Fruit fly (Drosophila melanogaster): ENCODE data around the gene SMC5.

The SMC5 gene

dm6 chr3L:21568848-21569372 lies at the start of gene SMC5, which contains the start of gene CRIF (continued):
- TF ChIP-seq topi (GFP tag; optimal IDR thresholded peaks at IDR 0.05), result peak; percentile 62
- no peak for TF ChIP-seq fd59A (GFP tag; optimal IDR thresholded peaks at IDR 0.05)
- no peak for TF ChIP-seq Ets96B (tag; optimal IDR thresholded peaks at IDR 0.05)
- TF ChIP-seq net (GFP tag; optimal IDR thresholded peaks at IDR 0.05), result no peak
- TF ChIP-seq CG8119 (GFP tag; IDR thresholded peaks at IDR 0.05), result 0 out of 3 replicates have a peak, but pooled peaks have one; percentile 47
- TF ChIP-seq Smox (GFP tag; optimal IDR thresholded peaks at IDR 0.05), result no peak
- TF ChIP-seq CG6276 (GFP tag; optimal IDR thresholded peaks at IDR 0.05), result no peak
- TF ChIP-seq Eip75B (GFP tag; optimal IDR thresholded peaks at IDR 0.05), result no peak

- TF ChIP-seq Eip78C (GFP tag), result peak; percentile 54
- TF ChIP-seq dsx (GFP tag; optimal IDR thresholded peaks at IDR 0.05; ENCODE audit: poor library complexity, severe bottlenecking), result peak; percentile 50
- TF ChIP-seq ss (GFP tag; optimal IDR thresholded peaks at IDR 0.05), result peak in 1 of 2 experiments; percentile 39
- peak; percentile 59 for TF ChIP-seq Sox14 (GFP tag; optimal IDR thresholded peaks at IDR 0.05)
- TF ChIP-seq CG6854 (GFP tag; optimal IDR thresholded peaks at IDR 0.05), result peak; percentile 54
- peak; percentile 35 for TF ChIP-seq vri (GFP tag; optimal IDR thresholded peaks at IDR 0.05)
- peak; percentile 79 for TF ChIP-seq svp (GFP tag)
- no peak for TF ChIP-seq achi (GFP tag; optimal IDR thresholded peaks at IDR 0.05)
- TF ChIP-seq CG4318 (GFP tag; optimal IDR thresholded peaks at IDR 0.05), result no peak
- TF ChIP-seq CG6808 (GFP tag; optimal IDR thresholded peaks at IDR 0.05), result no peak
- no peak for TF ChIP-seq Hr39 (GFP tag; optimal IDR thresholded peaks at IDR 0.05)
These were observed 45.7 kb upstream of the SMC5 start, which contains the start of gene CG7611 for dm6 chr3L:21523059-21523836. CG7611 (plus strand) TSS chr3L:21523186.

- TF ChIP-seq svp (GFP tag) (peak; percentile 95), cyc (GFP tag; optimal IDR thresholded peaks at IDR 0.05) (peak; percentile 48), CG31627 (GFP tag; optimal IDR thresholded peaks at IDR 0.05) (peak; percentile 39), Sox15 (GFP tag; optimal IDR thresholded peaks at IDR 0.05) (peak; percentile 12), CG10631 (GFP tag; optimal IDR thresholded peaks at IDR 0.05) (no peak), Hr4 (GFP tag; optimal IDR thresholded peaks at IDR 0.05) (peak; percentile 66), CG6792 (GFP tag; optimal IDR thresholded peaks at IDR 0.05) (peak; percentile 40), Met (GFP tag; optimal IDR thresholded peaks at IDR 0.05) (no peak), CG9139 (GFP tag; optimal IDR thresholded peaks at IDR 0.05) (no peak), fd59A (GFP tag; optimal IDR thresholded peaks at IDR 0.05) (no peak), CG16779 (tag; optimal IDR thresholded peaks at IDR 0.05) (no peak), Hr39 (GFP tag; optimal IDR thresholded peaks at IDR 0.05) (no peak), Lpt (GFP tag; optimal IDR thresholded peaks at IDR 0.05) (no peak), CG8119 (GFP tag; IDR thresholded peaks at IDR 0.05) (no peak; the same call in 2 of the 3 replicates), Smox (GFP tag; optimal IDR thresholded peaks at IDR 0.05) (no peak), CG32006 (GFP tag; optimal IDR thresholded peaks at IDR 0.05) (no peak), Ets96B (tag; optimal IDR thresholded peaks at IDR 0.05) (peak; percentile 49), Eip93F (GFP tag; optimal IDR thresholded peaks at IDR 0.05) (no peak), ss (GFP tag; optimal IDR thresholded peaks at IDR 0.05) (no peak), CG1621 (tag; optimal IDR thresholded peaks at IDR 0.05) (no peak), lz (GFP tag; optimal IDR thresholded peaks at IDR 0.05) (peak; percentile 23), net (GFP tag; optimal IDR thresholded peaks at IDR 0.05) (no peak), CG11762 (GFP tag; optimal IDR thresholded peaks at IDR 0.05; ENCODE audit: insufficient read depth) (peak; percentile 24), CG34406 (GFP tag; optimal IDR thresholded peaks at IDR 0.05) (no peak), CG10669 (GFP tag; optimal IDR thresholded peaks at IDR 0.05) (no peak), achi (GFP tag; optimal IDR thresholded peaks at IDR 0.05) (no peak), pdm3 (GFP tag; optimal IDR thresholded peaks at IDR 0.05) (no peak), Eip78C (GFP tag) (peak; percentile 83), CG15336 (GFP tag; IDR thresholded peaks at IDR 0.05) (no peak; the same call in 1 of the 2 replicates), eg (GFP tag; IDR thresholded peaks at IDR 0.05) (no peak), CG6163 (GFP tag; IDR thresholded peaks at IDR 0.05) (no peak), Gug (GFP tag; IDR thresholded peaks at IDR 0.05) (no peak; the same call in 1 of the 2 replicates), dsx (GFP tag; optimal IDR thresholded peaks at IDR 0.05; ENCODE audit: poor library complexity, severe bottlenecking) (peak; percentile 95), acj6 (GFP tag; optimal IDR thresholded peaks at IDR 0.05) (peak; percentile 61), dac (GFP tag; optimal IDR thresholded peaks at IDR 0.05) (no peak)
These were observed 44.7 kb upstream of the SMC5 start for dm6 chr3L:21524071-21524889.
